Worm (Caenorhabditis elegans): ENCODE measurements around the gene srh-48.

DNA sequence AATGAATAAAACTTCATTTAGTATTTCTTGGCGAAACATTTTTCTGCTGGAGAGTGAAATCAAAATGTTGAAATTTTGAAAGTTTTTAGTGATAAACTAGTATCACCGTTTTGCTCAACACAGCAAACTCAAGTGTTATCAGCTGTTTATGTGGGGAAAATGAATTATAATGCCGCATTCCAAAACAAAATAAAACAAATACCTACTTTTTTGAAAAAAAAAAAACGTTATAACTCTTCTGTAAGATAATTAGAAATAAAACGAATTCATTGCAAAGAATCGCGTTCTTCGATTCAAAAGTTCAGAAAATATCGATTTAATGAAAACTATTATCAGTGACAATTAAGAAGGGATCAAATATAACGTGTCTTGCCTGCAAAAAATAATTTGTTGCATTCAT, 17.6 kb downstream of the srh-48 start, which contains the start of gene Y51B9A.9:
- TF ChIP-seq ceh-9 (tag; optimal IDR thresholded peaks at IDR 0.05) (no peak), pag-3 (tag; optimal IDR thresholded peaks at IDR 0.05; ENCODE audit: borderline replicate concordance) (no peak), nfya-1 (tag; optimal IDR thresholded peaks at IDR 0.05) (no peak), nhr-11 (tag; optimal IDR thresholded peaks at IDR 0.05) (no peak), fax-1 (tag; optimal IDR thresholded peaks at IDR 0.05) (no peak), fkh-6 (tag; optimal IDR thresholded peaks at IDR 0.05) (no peak), ahr-1 (tag; optimal IDR thresholded peaks at IDR 0.05) (no peak), ceh-48 (tag; optimal IDR thresholded peaks at IDR 0.05) (no peak), elt-4 (tag; optimal IDR thresholded peaks at IDR 0.05) (no peak), pha-4 (tag; optimal IDR thresholded peaks at IDR 0.05) (no peak), pha-2 (tag; optimal IDR thresholded peaks at IDR 0.05) (no peak), tbx-7 (tag; optimal IDR thresholded peaks at IDR 0.05) (no peak), lin-11 (tag; optimal IDR thresholded peaks at IDR 0.05) (no peak)

Data from whole organism, late embryonic.